Worm (Caenorhabditis elegans) whole organism, L2 larva: ENCODE measurements around the gene T10H9.1.

Experiments used
- C34F6.9 ChIP-seq: fragments of 150-350 bp; optimal IDR thresholded peaks from 2 replicates; lab custom pipeline; 2014; ENCODE audit warnings: missing biosample characterization, missing genetic modification characterization
- R02D3.7 ChIP-seq: fragments of 150-350 bp; optimal IDR thresholded peaks from 2 replicates; lab custom pipeline; 2014; ENCODE audit warnings: missing biosample characterization, missing genetic modification characterization
- Y55F3AM.14 ChIP-seq: fragments of 200-800 bp; sonication (Bioruptor generic); optimal IDR thresholded peaks from 2 replicates; lab custom pipeline; 2018; ENCODE audit warnings: mild to moderate bottlenecking, missing genetic modification characterization, missing compliant biosample characterization
- ZK546.5 ChIP-seq: sonication (generic microtip); optimal IDR thresholded peaks from 2 replicates; lab custom pipeline; 2017; ENCODE audit warnings: missing biosample characterization, missing genetic modification characterization
- alr-1 ChIP-seq: fragments of 150-350 bp; optimal IDR thresholded peaks from 2 replicates; lab custom pipeline; 2014; ENCODE audit warnings: missing biosample characterization, missing genetic modification characterization
- ama-1 ChIP-seq: fragments of 150-350 bp; optimal IDR thresholded peaks from 2 replicates; lab custom pipeline; 2018; ENCODE audit warnings: inconsistent platforms
- blmp-1 ChIP-seq: sonication (generic microtip); optimal IDR thresholded peaks from 2 replicates; lab custom pipeline; 2017; ENCODE audit warnings: missing genetic modification characterization, mild to moderate bottlenecking, missing compliant biosample characterization, antibody characterized with exemption, moderate library complexity; ENCODE audit not compliant: insufficient read depth
- ceh-82 ChIP-seq: fragments of 150-350 bp; optimal IDR thresholded peaks from 2 replicates; lab custom pipeline; 2014; ENCODE audit warnings: missing biosample characterization, missing genetic modification characterization
- dmd-4 ChIP-seq: sonication (generic microtip); optimal IDR thresholded peaks from 2 replicates; lab custom pipeline; 2017; ENCODE audit warnings: missing biosample characterization, missing genetic modification characterization
- egl-27 ChIP-seq: sonication (generic microtip); optimal IDR thresholded peaks from 3 replicates; lab custom pipeline; 2017; ENCODE audit warnings: missing biosample characterization, missing genetic modification reagents, missing genetic modification characterization
- elt-1 ChIP-seq: fragments of 150-350 bp; optimal IDR thresholded peaks from 2 replicates; lab custom pipeline; 2014; ENCODE audit warnings: missing biosample characterization, missing genetic modification characterization
- fos-1 ChIP-seq: fragments of 150-350 bp; optimal IDR thresholded peaks from 2 replicates; lab custom pipeline; 2014; ENCODE audit warnings: missing biosample characterization, missing genetic modification characterization
- gmeb-1 ChIP-seq: fragments of 150-350 bp; optimal IDR thresholded peaks from 2 replicates; lab custom pipeline; 2014; ENCODE audit warnings: missing biosample characterization, missing genetic modification characterization
- lin-13 ChIP-seq: fragments of 150-350 bp; optimal IDR thresholded peaks from 2 replicates; lab custom pipeline; 2014; ENCODE audit warnings: missing biosample characterization, missing genetic modification reagents, missing genetic modification characterization
- lin-39 ChIP-seq: fragments of 150-350 bp; optimal IDR thresholded peaks from 2 replicates; lab custom pipeline; 2014; ENCODE audit warnings: missing biosample characterization, missing genetic modification reagents, missing genetic modification characterization
- lsy-2 ChIP-seq, 2 experiments: fragments of 150-350 bp in 1 of 2; sonication (generic microtip) in 1 of 2; optimal IDR thresholded peaks; 2 replicates each; lab custom pipeline; 2014 to 2017; ENCODE audit warnings: missing biosample characterization in 2 of 2, missing genetic modification characterization in 2 of 2
- mab-5 ChIP-seq: fragments of 150-350 bp; optimal IDR thresholded peaks from 2 replicates; lab custom pipeline; 2014; ENCODE audit warnings: missing biosample characterization, missing genetic modification characterization
- mbf-1 ChIP-seq: sonication (generic microtip); optimal IDR thresholded peaks from 2 replicates; lab custom pipeline; 2017; ENCODE audit warnings: missing biosample characterization, missing genetic modification characterization
- mdl-1 ChIP-seq, 2 experiments: fragments of 150-350 bp in 1 of 2; sonication (generic microtip) in 1 of 2; optimal IDR thresholded peaks; 2 replicates each; lab custom pipeline; 2017; ENCODE audit warnings: missing biosample characterization in 2 of 2, missing genetic modification characterization in 2 of 2
- nhr-12 ChIP-seq: fragments of 150-350 bp; optimal IDR thresholded peaks from 2 replicates; lab custom pipeline; 2014; ENCODE audit warnings: missing biosample characterization, missing genetic modification characterization
- nhr-21 ChIP-seq: fragments of 150-350 bp; optimal IDR thresholded peaks from 2 replicates; lab custom pipeline; 2014; ENCODE audit warnings: missing biosample characterization, missing genetic modification characterization
- nhr-237 ChIP-seq: fragments of 150-350 bp; optimal IDR thresholded peaks from 2 replicates; lab custom pipeline; 2014; ENCODE audit warnings: missing biosample characterization, missing genetic modification characterization
- nhr-77 ChIP-seq: fragments of 150-350 bp; optimal IDR thresholded peaks from 2 replicates; lab custom pipeline; 2014; ENCODE audit warnings: missing biosample characterization, missing genetic modification characterization
- peb-1 ChIP-seq: fragments of 150-350 bp; optimal IDR thresholded peaks from 2 replicates; lab custom pipeline; 2014; ENCODE audit warnings: missing biosample characterization, missing genetic modification characterization
- sem-4 ChIP-seq: fragments of 150-350 bp; optimal IDR thresholded peaks from 2 replicates; lab custom pipeline; 2014; ENCODE audit warnings: missing biosample characterization, missing genetic modification reagents, missing genetic modification characterization
- sma-9 ChIP-seq, 2 experiments: fragments of 150-350 bp in 1 of 2; sonication (generic microtip) in 1 of 2; optimal IDR thresholded peaks; 2 replicates each; lab custom pipeline; 2014 to 2016; ENCODE audit warnings: missing genetic modification characterization in 2 of 2, mild to moderate bottlenecking in 1 of 2, missing biosample characterization in 1 of 2, missing compliant biosample characterization in 1 of 2, missing genetic modification reagents in 1 of 2, moderate library complexity in 1 of 2
- snpc-4 ChIP-seq: fragments of 150-350 bp; optimal IDR thresholded peaks from 2 replicates; lab custom pipeline; 2014; ENCODE audit warnings: missing biosample characterization, missing genetic modification characterization
- unc-55 ChIP-seq: fragments of 150-350 bp; sonication (generic microtip); optimal IDR thresholded peaks from 3 replicates; lab custom pipeline; 2014; ENCODE audit warnings: missing biosample characterization, missing genetic modification reagents, missing genetic modification characterization
- unc-62 ChIP-seq: fragments of 150-350 bp; optimal IDR thresholded peaks from 2 replicates; lab custom pipeline; 2014; ENCODE audit warnings: missing biosample characterization, missing genetic modification reagents, missing genetic modification characterization
- ztf-1 ChIP-seq: fragments of 200-800 bp; sonication (Bioruptor generic); conservative IDR thresholded peaks from 2 replicates; pipeline ENCODE4 v1.3.6; 2022; ENCODE audit warnings: missing genetic modification characterization, missing compliant biosample characterization
- ztf-4 ChIP-seq: fragments of 150-350 bp; optimal IDR thresholded peaks from 2 replicates; lab custom pipeline; 2014; ENCODE audit warnings: missing biosample characterization, missing genetic modification characterization

T10H9.1 gene

ce11 chrV:6668741-6669140, 19.3 kb downstream of the T10H9.1 start, which contains the start of gene str-180:
Gene str-180 (minus strand): TSS chrV:6668841.
- no peak for TF ChIP-seq egl-27 (tag; lab: Kevin White, UChicago)
- no peak for TF ChIP-seq ama-1 (lab: Kevin White, UChicago)
- TF ChIP-seq peb-1 (tag; lab: Kevin White, UChicago) = no peak
- TF ChIP-seq unc-55 = no peak
- TF ChIP-seq nhr-77 (tag; lab: Kevin White, UChicago) = no peak
- no peak for TF ChIP-seq C34F6.9
- TF ChIP-seq sem-4 = no peak
- TF ChIP-seq nhr-21 (tag; lab: Kevin White, UChicago) = no peak
- TF ChIP-seq fos-1 (tag; lab: Kevin White, UChicago) = no peak
- no peak for TF ChIP-seq mdl-1 (tag; optimal IDR thresholded peaks at IDR 0.05; lab: Kevin White, UChicago)
- TF ChIP-seq gmeb-1 (tag; lab: Kevin White, UChicago) = no peak
- no peak for TF ChIP-seq ztf-4 (tag; lab: Kevin White, UChicago)
- no peak for TF ChIP-seq lsy-2 (tag; optimal IDR thresholded peaks at IDR 0.05; lab: Kevin White, UChicago)
- no peak for TF ChIP-seq ZK546.5
- TF ChIP-seq, all 48 proteins: peak for 0

ce11 chrV:6669520-6669919, 20.1 kb downstream of the T10H9.1 start, which contains the start of gene cest-28:
Gene cest-28 (plus strand): TSS chrV:6669820.
- TF ChIP-seq nhr-12 (tag; lab: Kevin White, UChicago) (no peak), fos-1 (tag; lab: Kevin White, UChicago) (no peak), nhr-237 (tag; lab: Kevin White, UChicago) (no peak), elt-1 (tag; lab: Kevin White, UChicago) (no peak), dmd-4 (tag; lab: Kevin White, UChicago) (no peak), mab-5 (no peak), lsy-2 (tag; optimal IDR thresholded peaks at IDR 0.05; lab: Kevin White, UChicago) (no peak), mbf-1 (no peak), blmp-1 (tag; lab: Kevin White, UChicago) (no peak), sma-9 (GFP tag; optimal IDR thresholded peaks at IDR 0.05; lab: Kevin White, UChicago) (no peak), sma-9 (tag; optimal IDR thresholded peaks at IDR 0.05; lab: Kevin White, UChicago) (no peak), R02D3.7 (tag; lab: Kevin White, UChicago) (no peak), egl-27 (tag; lab: Kevin White, UChicago) (no peak), unc-62 (GFP tag; lab: Kevin White, UChicago) (no peak), mdl-1 (tag; optimal IDR thresholded peaks at IDR 0.05; lab: Kevin White, UChicago) (no peak), ztf-4 (tag; lab: Kevin White, UChicago) (no peak), ztf-1 (GFP tag; lab: Robert Waterston, UW) (no peak)
- TF ChIP-seq, all 48 proteins: peak for 0

- no peak for TF ChIP-seq alr-1 (tag; lab: Kevin White, UChicago)
- TF ChIP-seq sma-9 (GFP tag; optimal IDR thresholded peaks at IDR 0.05; lab: Kevin White, UChicago) = no peak
- TF ChIP-seq sma-9 (tag; optimal IDR thresholded peaks at IDR 0.05; lab: Kevin White, UChicago) = no peak
- TF ChIP-seq lin-39 (tag; lab: Kevin White, UChicago) = no peak
- TF ChIP-seq snpc-4 (tag; lab: Kevin White, UChicago) = no peak
- TF ChIP-seq ZK546.5 = no peak
- no peak for TF ChIP-seq Y55F3AM.14 (GFP tag; lab: Kevin White, UChicago)
- TF ChIP-seq nhr-77 (tag; lab: Kevin White, UChicago) = no peak
- TF ChIP-seq ztf-1 (GFP tag; lab: Robert Waterston, UW) = no peak
- no peak for TF ChIP-seq mdl-1 (tag; optimal IDR thresholded peaks at IDR 0.05; lab: Kevin White, UChicago)
- no peak for TF ChIP-seq ztf-4 (tag; lab: Kevin White, UChicago)
- TF ChIP-seq nhr-237 (tag; lab: Kevin White, UChicago) = no peak
- TF ChIP-seq C34F6.9 = no peak
- TF ChIP-seq ceh-82 = no peak
Observed at ce11 chrV:6673967-6674366, 24.6 kb downstream of the T10H9.1 start, which contains the start of gene cest-31. Gene cest-31 (plus strand): TSS chrV:6674267.

ce11 chrV:6676158-6676849, 26.9 kb downstream of the T10H9.1 start, which contains the start of gene cest-34:
Gene cest-34 (plus strand): TSS chrV:6676799.
- TF ChIP-seq alr-1 (tag; lab: Kevin White, UChicago) (no peak), sma-9 (GFP tag; optimal IDR thresholded peaks at IDR 0.05; lab: Kevin White, UChicago) (peak; percentile 19), sma-9 (tag; optimal IDR thresholded peaks at IDR 0.05; lab: Kevin White, UChicago) (no peak), gmeb-1 (tag; lab: Kevin White, UChicago) (no peak), fos-1 (tag; lab: Kevin White, UChicago) (peak; percentile 4), lin-13 (GFP tag; lab: Kevin White, UChicago) (no peak), unc-62 (GFP tag; lab: Kevin White, UChicago) (no peak), sem-4 (no peak)
- TF ChIP-seq, all 48 proteins: peak for 2
